Worm (Caenorhabditis elegans) whole organism, early embryonic: ENCODE data around the gene str-205.

Experiments
- flt-1 ChIP-seq: fragments of 200-800 bp; sonication (Bioruptor generic); IDR thresholded peaks from 2 replicates; pipeline ENCODE4 v1.3.6; 2022; ENCODE audit warnings: missing genetic modification characterization, missing compliant biosample characterization
- hmbx-1 ChIP-seq: sonication (generic microtip); optimal IDR thresholded peaks from 2 replicates; lab custom pipeline; 2016; ENCODE audit warnings: mild to moderate bottlenecking, missing genetic modification characterization, missing compliant biosample characterization

- TF ChIP-seq flt-1 (GFP tag; lab: Robert Waterston, UW) (no peak), hmbx-1 (tag; lab: Kevin White, UChicago) (no peak)
Observed at ce11 chrV:4913853-4914252, 15.9 kb downstream of the str-205 start.
